Worm (Caenorhabditis elegans): ENCODE measurements around the gene K02E10.5.

The K02E10.5 gene

ce11 chrX:2527877-2528276 is 49.2 kb upstream of the K02E10.5 start (continued):
- peak; percentile 4 for TF ChIP-seq fkh-10 (GFP tag; optimal IDR thresholded peaks at IDR 0.05)
- TF ChIP-seq ceh-82 (tag; optimal IDR thresholded peaks at IDR 0.05) = no peak
- TF ChIP-seq ctbp-1 (GFP tag; IDR thresholded peaks at IDR 0.05) = peak; percentile 59; the same call in 1 of the 2 replicates
- peak; percentile 57 for TF ChIP-seq ceh-44 (GFP tag; IDR thresholded peaks at IDR 0.05)
- TF ChIP-seq php-3 (GFP tag; IDR thresholded peaks at IDR 0.05) = peak; percentile 57
- peak; percentile 54; the same call in 1 of the 2 replicates for TF ChIP-seq set-16 (GFP tag; IDR thresholded peaks at IDR 0.05)
- TF ChIP-seq Y75B8A.6 (GFP tag; IDR thresholded peaks at IDR 0.05) = no peak
- no peak for TF ChIP-seq ama-1 (optimal IDR thresholded peaks at IDR 0.05)
- TF ChIP-seq unc-39 (tag; optimal IDR thresholded peaks at IDR 0.05) = no peak
- peak; percentile 12 for TF ChIP-seq hlh-30 (tag; optimal IDR thresholded peaks at IDR 0.05; ENCODE audit: insufficient read depth)
- TF ChIP-seq mxl-2 (GFP tag; conservative IDR thresholded peaks at IDR 0.05) = no peak
- no peak for TF ChIP-seq ztf-7 (tag; optimal IDR thresholded peaks at IDR 0.05)
- no peak for TF ChIP-seq daf-8 (GFP tag; IDR thresholded peaks at IDR 0.05)
- peak; percentile 8 for TF ChIP-seq unc-130 (GFP tag; optimal IDR thresholded peaks at IDR 0.05)
- peak; percentile 52 for TF ChIP-seq F10B5.3 (tag; optimal IDR thresholded peaks at IDR 0.05)
- TF ChIP-seq lin-13 (GFP tag; optimal IDR thresholded peaks at IDR 0.05) = no peak
- TF ChIP-seq arid-1 (GFP tag; conservative IDR thresholded peaks at IDR 0.05) = peak; percentile 67
- TF ChIP-seq dpl-1 (GFP tag; optimal IDR thresholded peaks at IDR 0.05) = no peak
- TF ChIP-seq F49E8.2 (tag; optimal IDR thresholded peaks at IDR 0.05; ENCODE audit: borderline replicate concordance) = peak; percentile 33
- no peak for TF ChIP-seq lin-29 (GFP tag; IDR thresholded peaks at IDR 0.05)
- 0 out of 2 replicates have a peak, but pooled peaks have one; percentile 51 for TF ChIP-seq F44E2.7 (GFP tag; IDR thresholded peaks at IDR 0.05)
- peak; percentile 64; the same call in 1 of the 2 replicates for TF ChIP-seq dmd-8 (GFP tag; IDR thresholded peaks at IDR 0.05)
- peak; percentile 80 for TF ChIP-seq pha-4 (GFP tag; IDR thresholded peaks at IDR 0.05)
- TF ChIP-seq pha-4 (tag; optimal IDR thresholded peaks at IDR 0.05) = no peak
- peak; percentile 59; the same call in 1 of the 2 replicates for TF ChIP-seq tra-1 (GFP tag; IDR thresholded peaks at IDR 0.05)
- no peak for TF ChIP-seq duxl-1 (tag; optimal IDR thresholded peaks at IDR 0.05; ENCODE audit: poor library complexity)
- TF ChIP-seq snpc-4 (tag; optimal IDR thresholded peaks at IDR 0.05) = no peak
- TF ChIP-seq aly-2 (tag; optimal IDR thresholded peaks at IDR 0.05) = no peak
- TF ChIP-seq lim-7 (GFP tag; IDR thresholded peaks at IDR 0.05) = peak; percentile 82
- peak; percentile 27 for TF ChIP-seq gei-8 (GFP tag; optimal IDR thresholded peaks at IDR 0.05)
- no peak for TF ChIP-seq mdl-1 (tag; optimal IDR thresholded peaks at IDR 0.05)
- TF ChIP-seq lin-38 (GFP tag; IDR thresholded peaks at IDR 0.05) = peak; percentile 62
- no peak for TF ChIP-seq ceh-28 (tag; optimal IDR thresholded peaks at IDR 0.05)
- no peak for TF ChIP-seq nhr-237 (tag; optimal IDR thresholded peaks at IDR 0.05)
- no peak for TF ChIP-seq dve-1 (tag; optimal IDR thresholded peaks at IDR 0.05; ENCODE audit: insufficient read depth)
- no peak for TF ChIP-seq sdz-12 (GFP tag; optimal IDR thresholded peaks at IDR 0.05)
- no peak for TF ChIP-seq nhr-10 (tag; optimal IDR thresholded peaks at IDR 0.05)
- no peak for TF ChIP-seq zip-2 (tag; optimal IDR thresholded peaks at IDR 0.05)
- no peak for TF ChIP-seq lir-3 (tag; optimal IDR thresholded peaks at IDR 0.05)
- peak; percentile 75 for TF ChIP-seq mes-2 (tag; optimal IDR thresholded peaks at IDR 0.05; ENCODE audit: poor library complexity, severe bottlenecking)
- TF ChIP-seq tag-97 (GFP tag; IDR thresholded peaks at IDR 0.05) = no peak
- 0 out of 2 replicates have a peak, but pooled peaks have one; percentile 37 for TF ChIP-seq nhr-41 (GFP tag; IDR thresholded peaks at IDR 0.05)
- no peak for TF ChIP-seq nhr-6 (tag; optimal IDR thresholded peaks at IDR 0.05)
- TF ChIP-seq dmd-9 (GFP tag; IDR thresholded peaks at IDR 0.05) = peak; percentile 79
- peak; percentile 76 for TF ChIP-seq lin-1 (GFP tag; IDR thresholded peaks at IDR 0.05)
- TF ChIP-seq Y105C5A.15 (GFP tag; IDR thresholded peaks at IDR 0.05) = no peak
- no peak for TF ChIP-seq daf-19 (GFP tag; conservative IDR thresholded peaks at IDR 0.05)
- TF ChIP-seq skn-1 (tag; optimal IDR thresholded peaks at IDR 0.05) = no peak
- no peak for TF ChIP-seq T20F7.1 (GFP tag; optimal IDR thresholded peaks at IDR 0.05)
- TF ChIP-seq F37D6.2 (tag; optimal IDR thresholded peaks at IDR 0.05) = peak; percentile 37
- TF ChIP-seq saeg-2 (GFP tag; IDR thresholded peaks at IDR 0.05) = 0 out of 2 replicates have a peak, but pooled peaks have one; percentile 53
- peak; percentile 2 for TF ChIP-seq zfp-2 (tag; optimal IDR thresholded peaks at IDR 0.05)

Measured in whole organism, L4 larva.